Fruit fly (Drosophila melanogaster) whole organism, prepupa: ENCODE measurements around the gene CG14803.

Source experiments
- Blimp-1 ChIP-seq: fragments of 200-800 bp; sonication (Bioruptor generic); optimal IDR thresholded peaks from 3 replicates; lab custom pipeline; 2017; ENCODE audit warnings: missing biosample characterization, missing genetic modification characterization, mild to moderate bottlenecking, moderate library complexity, missing genetic modification reagents
- CG10631 ChIP-seq: fragments of 200-800 bp; sonication (Bioruptor generic); optimal IDR thresholded peaks from 2 replicates; lab custom pipeline; 2016; ENCODE audit warnings: missing biosample characterization, missing genetic modification characterization
- CG10669 ChIP-seq: fragments of 200-800 bp; sonication (Bioruptor generic); optimal IDR thresholded peaks from 3 replicates; lab custom pipeline; 2018; ENCODE audit warnings: missing biosample characterization, mild to moderate bottlenecking, missing genetic modification characterization, moderate library complexity
- CG11294 ChIP-seq: fragments of 200-800 bp; sonication (Bioruptor generic); IDR thresholded peaks from 2 replicates; pipeline ENCODE4 v1.3.6; 2022; ENCODE audit warnings: missing biosample characterization, missing genetic modification characterization
- CG11902 ChIP-seq: fragments of 200-800 bp; sonication (Bioruptor generic); optimal IDR thresholded peaks from 3 replicates; lab custom pipeline; 2016; ENCODE audit warnings: missing biosample characterization, missing genetic modification characterization
- CG15336 ChIP-seq: fragments of 200-800 bp; sonication (Bioruptor generic); IDR thresholded peaks from 2 replicates; pipeline ENCODE4 v1.3.6; 2022; ENCODE audit warnings: missing biosample characterization, missing genetic modification characterization
- CG1621 ChIP-seq: fragments of 200-800 bp; sonication (Bioruptor generic); optimal IDR thresholded peaks from 3 replicates; lab custom pipeline; 2018; ENCODE audit warnings: missing biosample characterization, mild to moderate bottlenecking, missing genetic modification characterization
- CG16779 ChIP-seq: fragments of 200-800 bp; sonication (Bioruptor generic); optimal IDR thresholded peaks from 3 replicates; lab custom pipeline; 2017; ENCODE audit warnings: missing biosample characterization, mild to moderate bottlenecking, missing genetic modification characterization
- CG3032 ChIP-seq: fragments of 200-800 bp; optimal IDR thresholded peaks from 2 replicates; lab custom pipeline; 2019; ENCODE audit warnings: missing biosample characterization, mild to moderate bottlenecking, missing genetic modification characterization, moderate library complexity
- CG31627 ChIP-seq: fragments of 200-800 bp; sonication (Bioruptor generic); optimal IDR thresholded peaks from 3 replicates; lab custom pipeline; 2016; ENCODE audit warnings: missing biosample characterization, missing genetic modification characterization
- CG32006 ChIP-seq: fragments of 200-800 bp; sonication (Bioruptor generic); optimal IDR thresholded peaks from 3 replicates; lab custom pipeline; 2017; ENCODE audit warnings: missing biosample characterization, mild to moderate bottlenecking, missing genetic modification characterization
- CG34406 ChIP-seq: fragments of 200-800 bp; sonication (Bioruptor generic); optimal IDR thresholded peaks from 3 replicates; lab custom pipeline; 2016; ENCODE audit warnings: missing biosample characterization, missing genetic modification characterization
- CG6163 ChIP-seq: fragments of 200-800 bp; sonication (Bioruptor generic); IDR thresholded peaks from 3 replicates; pipeline ENCODE4 v1.3.6; 2022; ENCODE audit warnings: missing biosample characterization, missing genetic modification characterization
- CG6276 ChIP-seq: fragments of 200-800 bp; sonication (Bioruptor generic); optimal IDR thresholded peaks from 2 replicates; lab custom pipeline; 2017; ENCODE audit warnings: missing biosample characterization, mild to moderate bottlenecking, missing genetic modification characterization
- CG6792 ChIP-seq: fragments of 200-800 bp; sonication (Bioruptor generic); optimal IDR thresholded peaks from 3 replicates; lab custom pipeline; 2016; ENCODE audit warnings: missing biosample characterization, missing genetic modification characterization
- CG6808 ChIP-seq: fragments of 200-800 bp; sonication (Bioruptor generic); optimal IDR thresholded peaks from 3 replicates; lab custom pipeline; 2017; ENCODE audit warnings: missing biosample characterization, missing genetic modification characterization, mild to moderate bottlenecking, moderate library complexity, missing genetic modification reagents
- CG6854 ChIP-seq: fragments of 200-800 bp; sonication (Bioruptor generic); optimal IDR thresholded peaks from 2 replicates; lab custom pipeline; 2017; ENCODE audit warnings: missing biosample characterization, mild to moderate bottlenecking, missing genetic modification characterization
- CG7368 ChIP-seq: fragments of 200-800 bp; sonication (Bioruptor generic); optimal IDR thresholded peaks from 3 replicates; lab custom pipeline; 2016; ENCODE audit warnings: missing biosample characterization, missing genetic modification characterization
- CG8119 ChIP-seq: fragments of 200-800 bp; sonication (Bioruptor generic); IDR thresholded peaks from 3 replicates; pipeline ENCODE4 v1.3.6; 2022; ENCODE audit warnings: missing biosample characterization, missing genetic modification characterization
- CG8319 ChIP-seq: fragments of 200-800 bp; sonication (Bioruptor generic); optimal IDR thresholded peaks from 3 replicates; lab custom pipeline; 2016; ENCODE audit warnings: missing biosample characterization, missing genetic modification characterization
- CG8632 ChIP-seq: fragments of 200-800 bp; sonication (Bioruptor generic); optimal IDR thresholded peaks from 3 replicates; lab custom pipeline; 2016; ENCODE audit warnings: missing biosample characterization, missing genetic modification characterization
- CG9139 ChIP-seq: fragments of 200-800 bp; sonication (Bioruptor generic); optimal IDR thresholded peaks from 3 replicates; lab custom pipeline; 2017; ENCODE audit warnings: missing biosample characterization, mild to moderate bottlenecking, missing genetic modification characterization
- Eip78C ChIP-seq: fragments of 200-800 bp; sonication (Bioruptor generic); peaks from one replicate; lab custom pipeline; 2016; ENCODE audit warnings: missing biosample characterization, missing genetic modification characterization
- Eip93F ChIP-seq: fragments of 200-800 bp; sonication (Bioruptor generic); optimal IDR thresholded peaks from 2 replicates; lab custom pipeline; 2016; ENCODE audit warnings: missing biosample characterization, mild to moderate bottlenecking, missing genetic modification characterization
- Ets21C ChIP-seq: fragments of 200-800 bp; sonication (Bioruptor generic); optimal IDR thresholded peaks from 3 replicates; lab custom pipeline; 2016; ENCODE audit warnings: missing biosample characterization, missing genetic modification characterization
- Ets96B ChIP-seq: fragments of 200-800 bp; optimal IDR thresholded peaks from 2 replicates; lab custom pipeline; 2019; ENCODE audit warnings: missing biosample characterization, mild to moderate bottlenecking, missing genetic modification characterization, moderate library complexity
- Hr39 ChIP-seq: fragments of 200-800 bp; sonication (Bioruptor generic); optimal IDR thresholded peaks from 2 replicates; lab custom pipeline; 2016; ENCODE audit warnings: missing biosample characterization, missing genetic modification characterization
- Hr4 ChIP-seq: fragments of 200-800 bp; sonication (Bioruptor generic); optimal IDR thresholded peaks from 3 replicates; lab custom pipeline; 2016; ENCODE audit warnings: missing biosample characterization, missing genetic modification characterization
- Lpt ChIP-seq: fragments of 200-800 bp; sonication (Bioruptor generic); optimal IDR thresholded peaks from 3 replicates; lab custom pipeline; 2016; ENCODE audit warnings: missing biosample characterization, missing genetic modification characterization
- Met ChIP-seq: fragments of 200-800 bp; sonication (Bioruptor generic); optimal IDR thresholded peaks from 3 replicates; lab custom pipeline; 2016; ENCODE audit warnings: missing biosample characterization, missing genetic modification characterization
- OdsH ChIP-seq: fragments of 200-800 bp; sonication (Bioruptor generic); optimal IDR thresholded peaks from 3 replicates; lab custom pipeline; 2016; ENCODE audit warnings: missing biosample characterization, missing genetic modification characterization
- Smox ChIP-seq: fragments of 200-800 bp; sonication (Bioruptor generic); optimal IDR thresholded peaks from 3 replicates; lab custom pipeline; 2016; ENCODE audit warnings: missing biosample characterization, missing genetic modification characterization
- Sox102F ChIP-seq: fragments of 200-800 bp; sonication (Bioruptor generic); optimal IDR thresholded peaks from 2 replicates; lab custom pipeline; 2016; ENCODE audit warnings: missing biosample characterization, mild to moderate bottlenecking, missing genetic modification characterization
- Sox14 ChIP-seq: fragments of 200-800 bp; sonication (Bioruptor generic); optimal IDR thresholded peaks from 3 replicates; lab custom pipeline; 2016; ENCODE audit warnings: missing biosample characterization, missing genetic modification characterization
- Sox15 ChIP-seq: fragments of 200-800 bp; sonication (Bioruptor generic); optimal IDR thresholded peaks from 3 replicates; lab custom pipeline; 2016; ENCODE audit warnings: missing biosample characterization, missing genetic modification characterization
- acj6 ChIP-seq: fragments of 200-800 bp; sonication (Bioruptor generic); optimal IDR thresholded peaks from 3 replicates; lab custom pipeline; 2016; ENCODE audit warnings: missing biosample characterization, missing genetic modification characterization
- cyc ChIP-seq: fragments of 200-800 bp; sonication (Bioruptor generic); optimal IDR thresholded peaks from 3 replicates; lab custom pipeline; 2016; ENCODE audit warnings: missing biosample characterization, missing genetic modification characterization
- dac ChIP-seq: fragments of 200-800 bp; sonication (Bioruptor generic); optimal IDR thresholded peaks from 2 replicates; lab custom pipeline; 2017; ENCODE audit warnings: missing biosample characterization, mild to moderate bottlenecking, missing genetic modification characterization
- dsx ChIP-seq: fragments of 200-800 bp; optimal IDR thresholded peaks from 3 replicates; lab custom pipeline; 2019; ENCODE audit warnings: missing biosample characterization, mild to moderate bottlenecking, missing genetic modification characterization, moderate library complexity; ENCODE audit not compliant: poor library complexity, severe bottlenecking
- eg ChIP-seq: fragments of 200-800 bp; sonication (Bioruptor generic); IDR thresholded peaks from 3 replicates; pipeline ENCODE4 v1.3.6; 2022; ENCODE audit warnings: missing biosample characterization, missing genetic modification characterization
- esn ChIP-seq: fragments of 200-800 bp; sonication (Bioruptor generic); optimal IDR thresholded peaks from 2 replicates; lab custom pipeline; 2016; ENCODE audit warnings: missing biosample characterization, mild to moderate bottlenecking, missing genetic modification characterization, moderate library complexity
- fd59A ChIP-seq: fragments of 200-800 bp; sonication (Bioruptor generic); optimal IDR thresholded peaks from 2 replicates; lab custom pipeline; 2017; ENCODE audit warnings: missing biosample characterization, mild to moderate bottlenecking, missing genetic modification characterization, missing genetic modification reagents
- fkh ChIP-seq: fragments of 200-800 bp; sonication (Bioruptor generic); optimal IDR thresholded peaks from 3 replicates; lab custom pipeline; 2017; ENCODE audit warnings: missing biosample characterization, mild to moderate bottlenecking, missing genetic modification characterization, moderate library complexity
- net ChIP-seq: fragments of 200-800 bp; sonication (Bioruptor generic); optimal IDR thresholded peaks from 3 replicates; lab custom pipeline; 2016; ENCODE audit warnings: missing biosample characterization, missing genetic modification characterization
- pdm3 ChIP-seq: fragments of 200-800 bp; sonication (Bioruptor generic); optimal IDR thresholded peaks from 3 replicates; lab custom pipeline; 2016; ENCODE audit warnings: missing biosample characterization, missing genetic modification characterization
- salr ChIP-seq, 2 experiments: fragments of 200-800 bp; sonication (Bioruptor generic); optimal IDR thresholded peaks; 3 replicates each; lab custom pipeline; 2016 to 2018; ENCODE audit warnings: missing biosample characterization in 2 of 2, missing genetic modification characterization in 2 of 2, mild to moderate bottlenecking in 1 of 2
- spab ChIP-seq: fragments of 200-800 bp; sonication (Bioruptor generic); optimal IDR thresholded peaks from 2 replicates; lab custom pipeline; 2017; ENCODE audit warnings: missing biosample characterization, mild to moderate bottlenecking, missing genetic modification characterization, missing genetic modification reagents
- ss ChIP-seq, 2 experiments: fragments of 200-800 bp; sonication (Bioruptor generic); optimal IDR thresholded peaks; 2 replicates in 1 of 2; 3 replicates in 1 of 2; lab custom pipeline; 2017 to 2018; ENCODE audit warnings: mild to moderate bottlenecking in 2 of 2, missing biosample characterization in 2 of 2, missing genetic modification characterization in 2 of 2, moderate library complexity in 1 of 2
- topi ChIP-seq: fragments of 200-800 bp; sonication (Bioruptor generic); optimal IDR thresholded peaks from 3 replicates; lab custom pipeline; 2016; ENCODE audit warnings: missing biosample characterization, missing genetic modification characterization

CG14803 gene

DNA sequence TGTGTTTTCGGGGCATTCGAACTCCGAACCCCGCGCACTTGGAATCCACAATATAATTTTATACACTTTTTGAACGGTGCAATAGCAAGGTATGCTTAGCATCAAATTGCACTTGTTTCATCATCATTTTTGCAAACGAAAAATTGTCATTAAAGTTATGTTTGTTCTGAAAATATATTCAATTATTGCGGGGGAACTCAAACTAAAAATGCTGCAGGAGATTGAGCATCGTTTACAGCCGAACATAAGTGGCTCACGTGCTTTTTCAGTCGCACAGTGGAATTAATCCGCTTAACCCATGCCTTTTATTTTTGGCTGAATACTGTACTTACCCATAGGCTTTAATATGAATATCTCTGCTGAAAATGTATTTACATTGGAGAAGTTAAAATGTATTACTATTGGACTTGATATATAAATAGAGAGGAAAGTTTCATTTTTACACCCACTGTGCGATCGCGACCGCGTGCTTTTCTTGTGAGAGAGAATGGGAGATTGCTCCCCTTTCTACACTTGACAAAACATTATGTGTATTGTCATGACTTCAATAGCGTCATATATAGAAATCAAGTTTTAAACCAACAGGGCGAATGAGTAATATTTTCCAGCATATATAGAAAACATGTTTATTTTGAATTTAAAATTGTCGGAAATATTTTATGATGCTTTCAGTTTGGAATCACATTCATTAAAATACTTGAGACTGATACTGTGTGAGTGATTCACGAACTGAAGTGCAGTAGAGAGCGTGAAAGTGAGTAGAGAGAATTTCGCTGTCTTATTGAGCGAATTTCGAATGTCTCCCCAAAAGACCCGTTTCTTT lies 38.1 kb upstream of the CG14803 start:
- TF ChIP-seq CG6792 (GFP tag; lab: Kevin White, UChicago) (peak; percentile 97), Sox15 (GFP tag; lab: Kevin White, UChicago) (peak; percentile 93), CG6808 (peak; percentile 94), pdm3 (GFP tag; lab: Kevin White, UChicago) (peak; percentile 99), spab (GFP tag; lab: Kevin White, UChicago) (peak; percentile 94), CG15336 (peak; percentile 99), CG6276 (GFP tag; lab: Kevin White, UChicago) (peak; percentile 98), CG10631 (GFP tag; lab: Kevin White, UChicago) (peak; percentile 98), CG32006 (peak; percentile 98), acj6 (GFP tag; lab: Kevin White, UChicago) (peak; percentile 98), Met (GFP tag; lab: Kevin White, UChicago) (peak; percentile 99), CG9139 (peak; percentile 95), Hr4 (GFP tag; lab: Kevin White, UChicago) (peak; percentile 99), OdsH (GFP tag; lab: Kevin White, UChicago) (peak; percentile 98), CG1621 (tag; lab: Kevin White, UChicago) (peak; percentile 98), eg (peak; percentile 99), CG11294 (peak; percentile 98), Blimp-1 (GFP tag; lab: Kevin White, UChicago) (peak; percentile 90), topi (GFP tag; lab: Kevin White, UChicago) (peak; percentile 99), fd59A (GFP tag; lab: Kevin White, UChicago) (peak; percentile 92), CG8632 (GFP tag; lab: Kevin White, UChicago) (peak; percentile 98), CG6854 (peak; percentile 94), Sox14 (GFP tag; lab: Kevin White, UChicago) (peak; percentile 99), CG3032 (tag; lab: Kevin White, UChicago) (peak; percentile 97), CG10669 (peak; percentile 98), salr (GFP tag; optimal IDR thresholded peaks at IDR 0.05; lab: Kevin White, UChicago) (peak; percentile 97 to 98), dac (GFP tag; lab: Kevin White, UChicago) (peak; percentile 95), CG8119 (peak; percentile 98), CG7368 (GFP tag; lab: Kevin White, UChicago) (peak; percentile 98), dsx (GFP tag; lab: Kevin White, UChicago) (peak; percentile 96), CG16779 (tag; lab: Kevin White, UChicago) (peak; percentile 96), esn (GFP tag; lab: Kevin White, UChicago) (peak; percentile 99), ss (GFP tag; optimal IDR thresholded peaks at IDR 0.05; lab: Kevin White, UChicago) (peak; percentile 93 to 97), fkh (peak; percentile 88), CG31627 (GFP tag; lab: Kevin White, UChicago) (peak; percentile 98), CG11902 (GFP tag; lab: Kevin White, UChicago) (peak; percentile 94), CG8319 (GFP tag; lab: Kevin White, UChicago) (peak; percentile 97), Ets96B (tag; lab: Kevin White, UChicago) (peak; percentile 98), cyc (GFP tag; lab: Kevin White, UChicago) (peak; percentile 98), Hr39 (GFP tag; lab: Kevin White, UChicago) (peak; percentile 98), Eip78C (GFP tag; lab: Kevin White, UChicago) (peak; percentile 99), Sox102F (GFP tag; lab: Kevin White, UChicago) (peak; percentile 98), CG34406 (GFP tag; lab: Kevin White, UChicago) (peak; percentile 97), CG6163 (GFP tag; lab: Robert Waterston, UW) (peak; percentile 99), Lpt (GFP tag; lab: Kevin White, UChicago) (peak; percentile 98), Ets21C (GFP tag; lab: Kevin White, UChicago) (peak; percentile 97), net (peak; percentile 99), Eip93F (GFP tag; lab: Kevin White, UChicago) (peak; percentile 96), Smox (peak; percentile 98)
